Worm (Caenorhabditis elegans) whole organism, L4 larva: ENCODE data around the gene nol-9.

Experiments
- F10B5.3 ChIP-seq: sonication (generic microtip); optimal IDR thresholded peaks from 2 replicates; lab custom pipeline; 2016; ENCODE audit warnings: mild to moderate bottlenecking, missing genetic modification characterization, missing compliant biosample characterization
- F26F4.8 ChIP-seq: fragments of 200-800 bp; sonication (Bioruptor generic); conservative IDR thresholded peaks from 2 replicates; pipeline ENCODE4 v1.3.6; 2022; ENCODE audit warnings: missing genetic modification characterization, missing compliant biosample characterization
- R02D3.7 ChIP-seq: fragments of 150-350 bp; sonication (generic microtip); optimal IDR thresholded peaks from 3 replicates; lab custom pipeline; 2014; ENCODE audit warnings: missing biosample characterization, missing genetic modification characterization
- T20F7.1 ChIP-seq: fragments of 200-800 bp; sonication (Bioruptor generic); optimal IDR thresholded peaks from 2 replicates; lab custom pipeline; 2018; ENCODE audit warnings: mild to moderate bottlenecking, missing genetic modification characterization, missing compliant biosample characterization
- Y105C5A.15 ChIP-seq: fragments of 200-800 bp; sonication (Bioruptor generic); IDR thresholded peaks from 2 replicates; pipeline ENCODE4 v1.3.6; 2022; ENCODE audit warnings: missing genetic modification characterization, missing compliant biosample characterization
- Y48G9A.11 ChIP-seq: fragments of 200-800 bp; sonication (Bioruptor generic); IDR thresholded peaks from 2 replicates; pipeline ENCODE4 v1.3.6; 2022; ENCODE audit warnings: missing genetic modification reagents, missing genetic modification characterization, missing compliant biosample characterization
- ZK337.2 ChIP-seq: fragments of 200-800 bp; sonication (Bioruptor generic); IDR thresholded peaks from 2 replicates; pipeline ENCODE4 v1.3.6; 2022; ENCODE audit warnings: missing genetic modification reagents, missing genetic modification characterization, missing compliant biosample characterization
- ceh-20 ChIP-seq: fragments of 200-800 bp; sonication (Bioruptor generic); IDR thresholded peaks from 2 replicates; pipeline ENCODE4 v1.3.6; 2022; ENCODE audit warnings: missing genetic modification reagents, missing genetic modification characterization, missing compliant biosample characterization
- ceh-62 ChIP-seq: sonication (generic microtip); optimal IDR thresholded peaks from 2 replicates; lab custom pipeline; 2017; ENCODE audit warnings: missing biosample characterization, missing genetic modification characterization
- ctbp-1 ChIP-seq: fragments of 200-800 bp; sonication (Bioruptor generic); IDR thresholded peaks from 2 replicates; pipeline ENCODE4 v1.3.6; 2022; ENCODE audit warnings: missing genetic modification reagents, missing genetic modification characterization, missing compliant biosample characterization
- daf-16 ChIP-seq, 3 experiments: sonication (generic microtip); optimal IDR thresholded peaks; 2 replicates each; lab custom pipeline; 2016 to 2017; ENCODE audit warnings: missing genetic modification characterization in 3 of 3, missing genetic modification reagents in 3 of 3, mild to moderate bottlenecking in 2 of 3, missing compliant biosample characterization in 2 of 3, missing biosample characterization in 1 of 3, moderate library complexity in 1 of 3
- daf-19 ChIP-seq: fragments of 200-800 bp; sonication (Bioruptor generic); conservative IDR thresholded peaks from 2 replicates; pipeline ENCODE4 v1.3.6; 2022; ENCODE audit warnings: missing genetic modification characterization, missing compliant biosample characterization
- daf-8 ChIP-seq: fragments of 200-800 bp; sonication (Bioruptor generic); IDR thresholded peaks from 2 replicates; pipeline ENCODE4 v1.3.6; 2022; ENCODE audit warnings: missing genetic modification characterization, missing compliant biosample characterization
- dmd-6 ChIP-seq: fragments of 200-800 bp; sonication (Bioruptor generic); IDR thresholded peaks from 2 replicates; pipeline ENCODE4 v1.3.6; 2022; ENCODE audit warnings: missing genetic modification reagents, missing genetic modification characterization, missing compliant biosample characterization
- dmd-8 ChIP-seq: fragments of 200-800 bp; sonication (Bioruptor generic); IDR thresholded peaks from 2 replicates; pipeline ENCODE4 v1.3.6; 2022; ENCODE audit warnings: missing genetic modification characterization, missing compliant biosample characterization
- dmd-9 ChIP-seq: fragments of 200-800 bp; sonication (Bioruptor generic); IDR thresholded peaks from 2 replicates; pipeline ENCODE4 v1.3.6; 2022; ENCODE audit warnings: missing genetic modification reagents, missing genetic modification characterization, missing compliant biosample characterization
- duxl-1 ChIP-seq: sonication (generic microtip); optimal IDR thresholded peaks from 2 replicates; lab custom pipeline; 2016; ENCODE audit warnings: mild to moderate bottlenecking, missing genetic modification characterization, moderate library complexity, missing compliant biosample characterization; ENCODE audit not compliant: poor library complexity
- fkh-10 ChIP-seq: fragments of 150-350 bp; optimal IDR thresholded peaks from 2 replicates; lab custom pipeline; 2014; ENCODE audit warnings: missing biosample characterization, missing genetic modification reagents, missing genetic modification characterization
- hmg-1.1 ChIP-seq: fragments of 200-800 bp; sonication (Bioruptor generic); IDR thresholded peaks from 2 replicates; pipeline ENCODE4 v1.3.6; 2022; ENCODE audit warnings: missing genetic modification reagents, missing genetic modification characterization, missing compliant biosample characterization
- lin-29 ChIP-seq: fragments of 200-800 bp; sonication (Bioruptor generic); IDR thresholded peaks from 2 replicates; pipeline ENCODE4 v1.3.6; 2022; ENCODE audit warnings: missing genetic modification reagents, missing genetic modification characterization, missing compliant biosample characterization
- lin-39 ChIP-seq: fragments of 150-350 bp; optimal IDR thresholded peaks from 2 replicates; lab custom pipeline; 2014; ENCODE audit warnings: missing biosample characterization, missing genetic modification reagents, missing genetic modification characterization
- lir-3 ChIP-seq: sonication (generic microtip); optimal IDR thresholded peaks from 2 replicates; lab custom pipeline; 2016; ENCODE audit warnings: mild to moderate bottlenecking, missing genetic modification characterization, missing compliant biosample characterization
- lsy-2 ChIP-seq, 2 experiments: fragments of 150-350 bp in 1 of 2; sonication (generic microtip) in 1 of 2; optimal IDR thresholded peaks; 2 replicates each; lab custom pipeline; 2014 to 2017; ENCODE audit warnings: missing biosample characterization in 2 of 2, missing genetic modification characterization in 2 of 2
- madf-5 ChIP-seq, 2 experiments: fragments of 200-800 bp; sonication (Bioruptor generic); IDR thresholded peaks; 2 replicates each; pipeline ENCODE4 v1.3.6; 2022; ENCODE audit warnings: missing compliant biosample characterization in 2 of 2, missing genetic modification characterization in 2 of 2
- madf-9 ChIP-seq: fragments of 200-800 bp; sonication (Bioruptor generic); conservative IDR thresholded peaks from 2 replicates; pipeline ENCODE4 v1.3.6; 2022; ENCODE audit warnings: missing genetic modification reagents, missing genetic modification characterization, missing compliant biosample characterization
- nhr-102 ChIP-seq: sonication (generic microtip); optimal IDR thresholded peaks from 2 replicates; lab custom pipeline; 2016; ENCODE audit warnings: mild to moderate bottlenecking, missing genetic modification characterization, moderate library complexity, missing compliant biosample characterization
- nhr-11 ChIP-seq: fragments of 150-350 bp; optimal IDR thresholded peaks from 2 replicates; lab custom pipeline; 2014; ENCODE audit warnings: missing biosample characterization, missing genetic modification characterization
- nhr-237 ChIP-seq: sonication (generic microtip); optimal IDR thresholded peaks from 2 replicates; lab custom pipeline; 2017; ENCODE audit warnings: missing biosample characterization, missing genetic modification characterization
- nhr-25 ChIP-seq: sonication (generic microtip); optimal IDR thresholded peaks from 2 replicates; lab custom pipeline; 2017; ENCODE audit warnings: missing genetic modification characterization, mild to moderate bottlenecking, missing compliant biosample characterization, antibody characterized with exemption, moderate library complexity, borderline replicate concordance; ENCODE audit not compliant: insufficient read depth
- nhr-28 ChIP-seq: fragments of 150-350 bp; optimal IDR thresholded peaks from 2 replicates; lab custom pipeline; 2014; ENCODE audit warnings: missing biosample characterization, missing genetic modification characterization
- nhr-41 ChIP-seq: fragments of 200-800 bp; sonication (Bioruptor generic); IDR thresholded peaks from 2 replicates; pipeline ENCODE4 v1.3.6; 2022; ENCODE audit warnings: missing genetic modification reagents, missing genetic modification characterization, missing compliant biosample characterization
- nhr-48 ChIP-seq: sonication (generic microtip); optimal IDR thresholded peaks from 2 replicates; lab custom pipeline; 2016; ENCODE audit warnings: mild to moderate bottlenecking, missing genetic modification characterization, missing compliant biosample characterization
- nhr-76 ChIP-seq: fragments of 150-350 bp; optimal IDR thresholded peaks from 2 replicates; lab custom pipeline; 2014; ENCODE audit warnings: missing biosample characterization, missing genetic modification characterization
- nhr-77 ChIP-seq: fragments of 150-350 bp; optimal IDR thresholded peaks from 2 replicates; lab custom pipeline; 2014; ENCODE audit warnings: missing biosample characterization, missing genetic modification characterization
- php-3 ChIP-seq: fragments of 200-800 bp; sonication (Bioruptor generic); IDR thresholded peaks from 2 replicates; pipeline ENCODE4 v1.3.6; 2022; ENCODE audit warnings: missing genetic modification reagents, missing genetic modification characterization, missing compliant biosample characterization
- rbr-2 ChIP-seq: sonication (generic microtip); optimal IDR thresholded peaks from 2 replicates; lab custom pipeline; 2016; ENCODE audit warnings: missing genotype, missing genetic modification characterization, missing compliant biosample characterization
- sdz-12 ChIP-seq: fragments of 200-800 bp; sonication (Bioruptor generic); optimal IDR thresholded peaks from 2 replicates; lab custom pipeline; 2018; ENCODE audit warnings: mild to moderate bottlenecking, missing genetic modification characterization, missing compliant biosample characterization
- skn-1 ChIP-seq: fragments of 150-350 bp; optimal IDR thresholded peaks from 2 replicates; lab custom pipeline; 2014; ENCODE audit warnings: missing biosample characterization, missing genetic modification characterization
- snpc-1.2 ChIP-seq: fragments of 200-800 bp; sonication (Bioruptor generic); IDR thresholded peaks from 2 replicates; pipeline ENCODE4 v1.3.6; 2022; ENCODE audit warnings: missing genetic modification reagents, missing genetic modification characterization, missing compliant biosample characterization
- spr-3 ChIP-seq: fragments of 200-800 bp; sonication (Bioruptor generic); optimal IDR thresholded peaks from 2 replicates; lab custom pipeline; 2018; ENCODE audit warnings: mild to moderate bottlenecking, missing genetic modification characterization, missing compliant biosample characterization
- tag-97 ChIP-seq: fragments of 200-800 bp; sonication (Bioruptor generic); IDR thresholded peaks from 2 replicates; pipeline ENCODE4 v1.3.6; 2022; ENCODE audit warnings: missing genetic modification characterization, missing compliant biosample characterization
- tra-1 ChIP-seq: fragments of 200-800 bp; sonication (Bioruptor generic); IDR thresholded peaks from 2 replicates; pipeline ENCODE4 v1.3.6; 2022; ENCODE audit warnings: missing genetic modification reagents, missing genetic modification characterization, missing compliant biosample characterization
- unc-130 ChIP-seq: sonication (generic microtip); optimal IDR thresholded peaks from 2 replicates; lab custom pipeline; 2016; ENCODE audit warnings: missing genetic modification reagents, missing genetic modification characterization, missing compliant biosample characterization
- unc-39 ChIP-seq: sonication (generic microtip); optimal IDR thresholded peaks from 2 replicates; lab custom pipeline; 2017; ENCODE audit warnings: missing biosample characterization, missing genetic modification characterization
- unc-62 ChIP-seq, 3 experiments: fragments of 150-350 bp in 1 of 3; sonication (generic microtip); optimal IDR thresholded peaks in 2 of 3; peaks in 1 of 3; 1 replicate in 1 of 3; 2 replicates in 2 of 3; lab custom pipeline; 2014 to 2017; ENCODE audit warnings: missing biosample characterization in 3 of 3, missing genetic modification characterization in 3 of 3, missing genetic modification reagents in 3 of 3, missing genotype in 1 of 3
- vab-7 ChIP-seq: fragments of 200-800 bp; sonication (Bioruptor generic); IDR thresholded peaks from 2 replicates; pipeline ENCODE4 v1.3.6; 2022; ENCODE audit warnings: missing genetic modification reagents, missing genetic modification characterization, missing compliant biosample characterization
- zfp-2 ChIP-seq: sonication (generic microtip); optimal IDR thresholded peaks from 2 replicates; lab custom pipeline; 2016; ENCODE audit warnings: mild to moderate bottlenecking, missing genetic modification characterization, missing compliant biosample characterization
- zfp-3 ChIP-seq: fragments of 200-800 bp; sonication (Bioruptor generic); conservative IDR thresholded peaks from 2 replicates; pipeline ENCODE4 v1.3.6; 2022; ENCODE audit warnings: missing genetic modification reagents, missing genetic modification characterization, missing compliant biosample characterization
- zip-2 ChIP-seq: fragments of 150-350 bp; optimal IDR thresholded peaks from 2 replicates; lab custom pipeline; 2014; ENCODE audit warnings: missing biosample characterization, missing genetic modification characterization
- ztf-11 ChIP-seq: fragments of 150-350 bp; optimal IDR thresholded peaks from 2 replicates; lab custom pipeline; 2014; ENCODE audit warnings: missing biosample characterization, missing genetic modification characterization

The nol-9 gene

DNA sequence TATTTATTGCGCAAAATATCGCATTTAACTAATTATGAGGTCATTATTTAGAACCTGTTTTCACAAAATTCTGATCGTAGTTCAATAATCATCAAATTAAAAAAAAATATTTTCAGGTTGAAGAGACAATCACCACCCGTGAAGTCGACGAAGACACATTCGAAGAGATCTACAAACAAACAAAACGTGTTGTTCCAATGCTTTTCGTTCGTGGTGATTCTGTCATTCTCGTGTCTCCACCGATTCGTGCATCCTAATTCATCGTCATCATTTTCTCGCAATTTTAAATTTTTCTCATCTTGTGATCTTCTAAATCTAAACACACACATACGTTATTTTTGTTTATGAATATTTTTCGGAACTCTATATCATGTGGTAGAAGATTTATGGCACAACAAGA is 33.5 kb upstream of the nol-9 start (continued):
- TF ChIP-seq tag-97 (GFP tag; lab: Robert Waterston, UW) (no peak), nhr-48 (tag; lab: Kevin White, UChicago) (peak; percentile 56), nhr-28 (peak; percentile 32), madf-9 (no peak), ctbp-1 (GFP tag; lab: Robert Waterston, UW) (peak; percentile 50; the same call in 1 of the 2 replicates), Y105C5A.15 (GFP tag; lab: Robert Waterston, UW) (no peak), fkh-10 (GFP tag; lab: Kevin White, UChicago) (no peak), Y48G9A.11 (GFP tag; lab: Robert Waterston, UW) (no peak), duxl-1 (peak; percentile 5), madf-5 (GFP tag; IDR thresholded peaks at IDR 0.05; lab: Robert Waterston, UW) (no peak), nhr-237 (tag; lab: Kevin White, UChicago) (no peak), lin-29 (GFP tag; lab: Robert Waterston, UW) (no peak), rbr-2 (tag; lab: Kevin White, UChicago) (no peak), skn-1 (no peak), ceh-20 (GFP tag; lab: Robert Waterston, UW) (peak; percentile 48; the same call in 1 of the 2 replicates), dmd-6 (GFP tag; lab: Robert Waterston, UW) (peak; percentile 30; the same call in 1 of the 2 replicates), zfp-3 (GFP tag; lab: Robert Waterston, UW) (peak; percentile 80), zip-2 (tag; lab: Kevin White, UChicago) (peak; percentile 66), ZK337.2 (GFP tag; lab: Robert Waterston, UW) (no peak), lir-3 (tag; lab: Kevin White, UChicago) (no peak), unc-39 (tag; lab: Kevin White, UChicago) (no peak), tra-1 (GFP tag; lab: Robert Waterston, UW) (no peak), unc-62 (GFP tag; optimal IDR thresholded peaks at IDR 0.05 in 1 of 2; lab: Kevin White, UChicago) (peak in 1 of 2 experiments; percentile 81), unc-62 (tag; optimal IDR thresholded peaks at IDR 0.05; lab: Kevin White, UChicago) (no peak), unc-130 (GFP tag; lab: Kevin White, UChicago) (no peak), lin-39 (no peak), nhr-25 (tag; lab: Kevin White, UChicago) (no peak), F26F4.8 (GFP tag; lab: Robert Waterston, UW) (no peak), vab-7 (no peak), nhr-102 (tag; lab: Kevin White, UChicago) (peak; percentile 49), daf-16 (GFP tag; optimal IDR thresholded peaks at IDR 0.05; lab: Kevin White, UChicago) (peak in 1 of 2 experiments; percentile 7), daf-16 (tag; optimal IDR thresholded peaks at IDR 0.05; lab: Kevin White, UChicago) (no peak), dmd-9 (no peak), sdz-12 (peak; percentile 29), T20F7.1 (peak; percentile 43), lsy-2 (tag; optimal IDR thresholded peaks at IDR 0.05; lab: Kevin White, UChicago) (peak; percentile 0 to 80), php-3 (no peak), ztf-11 (tag; lab: Kevin White, UChicago) (no peak), ceh-62 (tag; lab: Kevin White, UChicago) (no peak), zfp-2 (tag; lab: Kevin White, UChicago) (no peak), F10B5.3 (tag; lab: Kevin White, UChicago) (no peak), spr-3 (GFP tag; lab: Kevin White, UChicago) (peak; percentile 18), nhr-76 (tag; lab: Kevin White, UChicago) (no peak), nhr-41 (GFP tag; lab: Robert Waterston, UW) (no peak), snpc-1.2 (GFP tag; lab: Robert Waterston, UW) (no peak), dmd-8 (0 out of 2 replicates have a peak, but pooled peaks have one; percentile 35), nhr-77 (tag; lab: Kevin White, UChicago) (peak; percentile 60), daf-8 (GFP tag; lab: Robert Waterston, UW) (no peak), daf-19 (peak; percentile 81), R02D3.7 (tag; lab: Kevin White, UChicago) (peak; percentile 33), hmg-1.1 (GFP tag; lab: Robert Waterston, UW) (0 out of 2 replicates have a peak, but pooled peaks have one; percentile 25), nhr-11 (tag; lab: Kevin White, UChicago) (no peak)
